Worm (Caenorhabditis elegans): Measurements from ENCODE around the gene F49E12.8.
"Not testable (repeated sequence)": the region's sequence is repeated elsewhere in the genome, so short reads cannot be mapped to it uniquely, and the experiment has no call there.

F49E12.8 gene

DNA sequence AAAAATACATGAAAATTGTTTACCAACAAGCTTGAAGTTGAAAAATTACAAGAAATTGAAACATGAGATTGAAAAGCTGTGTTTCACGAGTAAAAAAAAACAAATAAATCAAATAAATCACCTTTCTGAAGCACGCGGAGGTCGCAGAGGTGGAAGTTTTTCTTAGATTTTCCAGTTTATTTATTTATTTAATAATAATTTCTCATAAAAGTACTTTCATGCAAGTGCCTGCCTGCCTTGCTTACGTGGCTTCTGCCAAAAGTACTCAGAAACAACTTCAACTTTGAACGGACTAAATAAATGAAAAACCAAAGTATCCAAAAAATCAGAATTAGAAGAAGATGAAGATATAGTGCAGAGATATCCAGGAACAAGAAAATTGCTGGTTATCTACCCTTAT is 37.8 kb upstream of the F49E12.8 start, which contains the start of gene acp-2:
TSS of gene acp-2 (minus strand) at position 101 of the 400 bp plus-strand sequence.
- TF ChIP-seq med-1 (GFP tag; optimal IDR thresholded peaks at IDR 0.05; ENCODE audit: insufficient read depth) (no peak), tab-1 (GFP tag; IDR thresholded peaks at IDR 0.05) (no peak), ref-1 (GFP tag; conservative IDR thresholded peaks at IDR 0.05) (no peak), klf-2 (GFP tag; conservative IDR thresholded peaks at IDR 0.05) (no peak), ztf-23 (GFP tag; IDR thresholded peaks at IDR 0.05) (no peak), ztf-29 (GFP tag; IDR thresholded peaks at IDR 0.05) (no peak), cog-1 (tag; optimal IDR thresholded peaks at IDR 0.05) (no peak), T22C8.4 (GFP tag; IDR thresholded peaks at IDR 0.05) (no peak), flt-1 (GFP tag; IDR thresholded peaks at IDR 0.05) (no peak)

ce11 chrII:8428947-8429919 is 35.1 kb upstream of the F49E12.8 start:
- TF ChIP-seq T22C8.4 (GFP tag; IDR thresholded peaks at IDR 0.05) (no peak), ref-1 (GFP tag; conservative IDR thresholded peaks at IDR 0.05) (no peak), flt-1 (GFP tag; IDR thresholded peaks at IDR 0.05) (no peak), ztf-29 (GFP tag; IDR thresholded peaks at IDR 0.05) (no peak), tab-1 (GFP tag; IDR thresholded peaks at IDR 0.05) (no peak), ztf-23 (GFP tag; IDR thresholded peaks at IDR 0.05) (no peak), med-1 (GFP tag; optimal IDR thresholded peaks at IDR 0.05; ENCODE audit: insufficient read depth) (no peak), klf-2 (GFP tag; conservative IDR thresholded peaks at IDR 0.05) (no peak), cog-1 (tag; optimal IDR thresholded peaks at IDR 0.05) (no peak)

DNA sequence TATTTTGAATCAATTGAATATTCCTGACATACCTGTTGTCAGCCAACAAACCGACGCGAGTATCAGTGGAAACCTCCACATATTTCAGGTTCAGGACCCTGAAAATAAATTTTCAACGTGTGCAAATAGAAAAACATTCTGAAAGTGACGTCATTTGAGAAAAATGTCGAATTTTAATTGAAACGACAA is 34.5 kb upstream of the F49E12.8 start, which contains the start of gene F14E5.2:
TSS of gene F14E5.2 (minus strand) at position 101 of the 189 bp plus-strand sequence.
- no peak for TF ChIP-seq ztf-29 (GFP tag; IDR thresholded peaks at IDR 0.05)
- TF ChIP-seq tab-1 (GFP tag; IDR thresholded peaks at IDR 0.05), result no peak
- TF ChIP-seq ztf-23 (GFP tag; IDR thresholded peaks at IDR 0.05), result no peak
- TF ChIP-seq klf-2 (GFP tag; conservative IDR thresholded peaks at IDR 0.05), result no peak
- no peak for TF ChIP-seq ref-1 (GFP tag; conservative IDR thresholded peaks at IDR 0.05)
- TF ChIP-seq med-1 (GFP tag; optimal IDR thresholded peaks at IDR 0.05; ENCODE audit: insufficient read depth), result no peak
- TF ChIP-seq T22C8.4 (GFP tag; IDR thresholded peaks at IDR 0.05), result no peak

DNA sequence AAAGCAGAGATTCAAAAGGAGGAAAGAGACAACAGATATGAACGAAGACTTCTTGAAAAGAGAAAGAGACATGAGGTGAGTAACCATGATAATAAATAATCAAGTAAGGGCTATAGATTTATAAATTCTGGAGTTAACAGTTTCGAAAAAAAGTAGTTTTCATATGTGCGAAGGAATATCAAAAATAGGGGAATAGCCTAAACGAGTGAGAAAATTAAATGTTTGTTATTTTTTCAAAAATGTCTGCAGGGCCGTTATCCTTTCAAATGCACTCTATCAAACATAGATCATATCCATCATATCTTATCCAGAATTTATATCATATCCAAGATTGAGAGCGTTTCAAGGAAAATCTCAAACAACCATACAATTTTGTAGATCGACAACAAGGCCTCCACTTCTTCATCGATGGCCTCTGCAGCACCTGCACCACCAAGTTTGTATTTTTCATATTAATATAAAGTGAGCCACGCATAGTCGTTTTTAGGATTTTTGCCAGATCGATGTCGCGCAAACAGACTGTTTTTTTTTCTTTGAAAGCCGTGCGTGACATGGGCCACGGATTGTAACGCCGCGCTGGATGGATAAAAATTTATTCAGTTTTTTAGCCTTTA is 26.8 kb upstream of the F49E12.8 start:
- TF ChIP-seq cog-1 (tag; optimal IDR thresholded peaks at IDR 0.05) (no peak), klf-2 (GFP tag; conservative IDR thresholded peaks at IDR 0.05) (no peak)

DNA sequence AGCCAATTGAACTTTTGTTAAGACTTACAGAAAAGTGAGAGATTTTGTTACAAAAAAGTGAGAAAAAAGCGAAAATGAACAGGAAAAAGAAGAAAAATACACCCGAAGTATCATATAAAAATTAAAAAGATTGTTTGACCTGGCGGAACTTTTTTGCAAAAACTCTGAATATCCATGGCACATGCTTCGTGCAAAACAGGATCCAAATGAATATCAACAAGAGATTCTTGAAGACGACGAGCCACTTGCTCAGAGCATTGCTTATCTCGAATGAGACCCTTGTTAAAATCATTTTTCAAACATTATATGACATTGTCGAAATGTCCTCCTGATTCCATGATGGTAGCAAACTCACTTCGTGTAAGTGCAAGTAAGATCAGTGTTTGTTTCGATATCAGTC is 25.7 kb upstream of the F49E12.8 start, which contains the start of gene F14E5.8:
TSS of gene F14E5.8 (plus strand) at position 301 of the 400 bp plus-strand sequence.
- not testable (repeated sequence) for TF ChIP-seq ztf-29 (GFP tag; IDR thresholded peaks at IDR 0.05); klf-2 (GFP tag; conservative IDR thresholded peaks at IDR 0.05); ref-1 (GFP tag; conservative IDR thresholded peaks at IDR 0.05)

ce11 chrII:8419015-8419414 is 24.9 kb upstream of the F49E12.8 start:
- TF ChIP-seq ztf-29 (GFP tag; IDR thresholded peaks at IDR 0.05) (no peak), ref-1 (GFP tag; conservative IDR thresholded peaks at IDR 0.05) (no peak), T22C8.4 (GFP tag; IDR thresholded peaks at IDR 0.05) (no peak), cog-1 (tag; optimal IDR thresholded peaks at IDR 0.05) (no peak), ztf-23 (GFP tag; IDR thresholded peaks at IDR 0.05) (no peak), flt-1 (GFP tag; IDR thresholded peaks at IDR 0.05) (no peak), med-1 (GFP tag; optimal IDR thresholded peaks at IDR 0.05; ENCODE audit: insufficient read depth) (no peak), klf-2 (GFP tag; conservative IDR thresholded peaks at IDR 0.05) (no peak), tab-1 (GFP tag; IDR thresholded peaks at IDR 0.05) (no peak)

DNA sequence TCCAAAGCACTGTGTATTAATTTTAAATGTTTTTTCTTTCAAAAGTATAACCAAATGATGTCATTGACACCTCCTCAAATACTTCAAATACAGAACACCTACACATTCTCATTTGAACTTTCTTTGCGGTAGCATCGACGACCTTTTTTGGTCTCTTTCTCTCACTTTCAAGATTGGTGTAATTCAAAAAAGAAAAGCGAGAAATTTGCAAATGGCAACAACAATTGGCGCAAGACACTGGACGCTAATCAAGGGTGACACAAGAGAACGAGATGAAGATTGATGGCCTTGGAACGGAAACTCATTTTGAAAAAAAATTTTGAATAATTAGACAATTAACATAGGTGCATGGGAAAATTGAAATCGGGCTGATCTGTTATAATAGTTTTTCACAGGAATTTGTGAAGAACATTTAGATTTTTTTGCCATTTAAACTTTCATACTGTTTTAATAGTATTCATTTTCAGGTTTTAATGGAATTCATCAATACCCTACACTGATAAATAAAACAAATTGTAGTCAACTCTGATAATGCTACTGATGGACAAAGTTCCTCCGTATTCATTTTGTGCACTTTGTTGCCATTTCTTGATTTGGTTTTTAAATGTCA is 23.1 kb upstream of the F49E12.8 start, which contains the start of gene fdgt-2:
TSS of gene fdgt-2 (plus strand) at position 560 of the 610 bp plus-strand sequence.
- TF ChIP-seq tab-1 (GFP tag; IDR thresholded peaks at IDR 0.05) (no peak), cog-1 (tag; optimal IDR thresholded peaks at IDR 0.05) (no peak), flt-1 (GFP tag; IDR thresholded peaks at IDR 0.05) (no peak), T22C8.4 (GFP tag; IDR thresholded peaks at IDR 0.05) (no peak), ztf-29 (GFP tag; IDR thresholded peaks at IDR 0.05) (no peak), ref-1 (GFP tag; conservative IDR thresholded peaks at IDR 0.05) (no peak), med-1 (GFP tag; optimal IDR thresholded peaks at IDR 0.05; ENCODE audit: insufficient read depth) (no peak), klf-2 (GFP tag; conservative IDR thresholded peaks at IDR 0.05) (no peak), ztf-23 (GFP tag; IDR thresholded peaks at IDR 0.05) (no peak)

- TF ChIP-seq T22C8.4 (GFP tag; IDR thresholded peaks at IDR 0.05), result no peak
- peak; percentile 54; the same call in 1 of the 2 replicates for TF ChIP-seq ztf-29 (GFP tag; IDR thresholded peaks at IDR 0.05)
- 0 out of 2 replicates have a peak, but pooled peaks have one; percentile 49 for TF ChIP-seq flt-1 (GFP tag; IDR thresholded peaks at IDR 0.05)
- TF ChIP-seq ztf-23 (GFP tag; IDR thresholded peaks at IDR 0.05), result no peak
These were observed 21.4 kb upstream of the F49E12.8 start for ce11 chrII:8415462-8416037.

ce11 chrII:8415035-8415434 is 20.9 kb upstream of the F49E12.8 start:
- TF ChIP-seq cog-1 (tag; optimal IDR thresholded peaks at IDR 0.05) (no peak), klf-2 (GFP tag; conservative IDR thresholded peaks at IDR 0.05) (no peak), T22C8.4 (GFP tag; IDR thresholded peaks at IDR 0.05) (no peak), ztf-23 (GFP tag; IDR thresholded peaks at IDR 0.05) (no peak), med-1 (GFP tag; optimal IDR thresholded peaks at IDR 0.05; ENCODE audit: insufficient read depth) (no peak), ref-1 (GFP tag; conservative IDR thresholded peaks at IDR 0.05) (no peak), tab-1 (GFP tag; IDR thresholded peaks at IDR 0.05) (no peak), ztf-29 (GFP tag; IDR thresholded peaks at IDR 0.05) (no peak), flt-1 (GFP tag; IDR thresholded peaks at IDR 0.05) (no peak)

Data from whole organism, midembryonic.